Worm (Caenorhabditis elegans): ENCODE results near the gene dgk-3.

DNA sequence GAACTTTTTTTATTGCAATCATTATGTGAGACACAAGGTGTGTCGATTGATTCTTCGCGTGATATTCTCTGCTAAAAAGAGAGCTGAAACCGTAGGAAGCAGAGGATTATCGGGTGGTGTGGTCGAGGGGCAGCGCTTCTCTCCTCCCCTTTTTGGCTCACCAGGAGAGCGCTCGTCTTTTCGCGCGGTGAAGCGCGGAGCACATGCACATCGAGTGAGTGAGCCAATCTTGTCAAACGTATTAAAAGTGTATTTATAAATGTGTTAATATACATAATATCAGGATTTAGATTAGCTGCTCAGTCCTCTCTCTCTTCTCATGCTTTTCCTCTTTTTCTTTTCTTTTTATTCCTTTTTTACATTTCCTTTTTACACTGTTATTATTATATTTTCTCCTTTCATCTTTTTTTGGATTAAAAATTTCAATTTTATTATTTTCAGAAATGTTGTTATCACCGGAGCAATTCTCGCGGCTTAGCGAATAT lies at the start of gene dgk-3:
- TF ChIP-seq lin-15B (tag; optimal IDR thresholded peaks at IDR 0.05) (no peak), dmd-6 (GFP tag; IDR thresholded peaks at IDR 0.05) (no peak), ces-1 (GFP tag; optimal IDR thresholded peaks at IDR 0.05) (no peak), unc-62 (GFP tag; optimal IDR thresholded peaks at IDR 0.05 in 1 of 2) (no peak), unc-62 (tag; optimal IDR thresholded peaks at IDR 0.05) (no peak), mep-1 (tag; optimal IDR thresholded peaks at IDR 0.05) (no peak), nhr-25 (tag; optimal IDR thresholded peaks at IDR 0.05; ENCODE audit: borderline replicate concordance, insufficient read depth) (no peak), unc-39 (tag; optimal IDR thresholded peaks at IDR 0.05) (no peak), ceh-82 (tag; optimal IDR thresholded peaks at IDR 0.05) (no peak), hlh-30 (tag; optimal IDR thresholded peaks at IDR 0.05; ENCODE audit: insufficient read depth) (no peak), Y75B8A.6 (GFP tag; IDR thresholded peaks at IDR 0.05) (no peak), ama-1 (optimal IDR thresholded peaks at IDR 0.05) (no peak), mdl-1 (tag; optimal IDR thresholded peaks at IDR 0.05) (no peak), ztf-11 (tag; optimal IDR thresholded peaks at IDR 0.05) (no peak), arid-1 (GFP tag; conservative IDR thresholded peaks at IDR 0.05) (no peak)

Measured in whole organism, L4 larva.